Worm (Caenorhabditis elegans) whole organism, young adult: ENCODE data around the gene msp-45.
A peak's percentile ranks its signal among the peaks of the same experiment; 100 is the strongest.

Source experiments
- B0035.1 ChIP-seq: sonication (generic microtip); optimal IDR thresholded peaks from 2 replicates; lab custom pipeline; 2016; ENCODE audit warnings: missing genetic modification characterization, mild to moderate bottlenecking, missing compliant biosample characterization, missing genotype, missing genetic modification reagents
- B0336.3 ChIP-seq: fragments of 200-800 bp; sonication (Bioruptor generic); IDR thresholded peaks from 2 replicates; pipeline ENCODE4 v1.3.6; 2022; ENCODE audit warnings: missing genetic modification characterization, missing compliant biosample characterization
- F23B12.7 ChIP-seq: sonication (generic microtip); optimal IDR thresholded peaks from 2 replicates; lab custom pipeline; 2017; ENCODE audit warnings: missing genetic modification characterization, mild to moderate bottlenecking, missing compliant biosample characterization, antibody characterized with exemption, moderate library complexity; ENCODE audit not compliant: insufficient read depth
- F37B4.10 ChIP-seq: fragments of 200-800 bp; sonication (Bioruptor generic); IDR thresholded peaks from 2 replicates; pipeline ENCODE4 v1.3.6; 2022; ENCODE audit warnings: missing genetic modification characterization, missing compliant biosample characterization
- K12H6.12 ChIP-seq: fragments of 200-800 bp; sonication (Bioruptor generic); optimal IDR thresholded peaks from 2 replicates; lab custom pipeline; 2018; ENCODE audit warnings: mild to moderate bottlenecking, missing genetic modification characterization, missing compliant biosample characterization
- Y53F4B.3 ChIP-seq: fragments of 200-800 bp; sonication (Bioruptor generic); IDR thresholded peaks from 2 replicates; pipeline ENCODE4 v1.3.6; 2022; ENCODE audit warnings: missing genetic modification reagents, missing genetic modification characterization, missing compliant biosample characterization
- atf-7 ChIP-seq: sonication (generic microtip); optimal IDR thresholded peaks from 2 replicates; lab custom pipeline; 2017; ENCODE audit warnings: mild to moderate bottlenecking, missing genetic modification characterization, missing compliant biosample characterization
- attf-5 ChIP-seq: fragments of 200-800 bp; sonication (Bioruptor generic); optimal IDR thresholded peaks from 2 replicates; lab custom pipeline; 2018; ENCODE audit warnings: mild to moderate bottlenecking, missing genetic modification characterization, missing compliant biosample characterization
- bed-2 ChIP-seq: fragments of 200-800 bp; sonication (Bioruptor generic); IDR thresholded peaks from 2 replicates; pipeline ENCODE4 v1.3.6; 2022; ENCODE audit warnings: missing genetic modification reagents, missing genetic modification characterization, missing compliant biosample characterization
- cebp-1 ChIP-seq, 2 experiments: fragments of 200-800 bp in 1 of 2; sonication (Bioruptor generic) in 1 of 2; sonication (generic microtip) in 1 of 2; IDR thresholded peaks in 1 of 2; optimal IDR thresholded peaks in 1 of 2; 2 replicates each; pipeline versions ENCODE4 v1.3.6 to Lab custom; 2017 to 2022; ENCODE audit warnings: missing compliant biosample characterization in 2 of 2, missing genetic modification characterization in 2 of 2, mild to moderate bottlenecking in 1 of 2, missing genetic modification reagents in 1 of 2, moderate library complexity in 1 of 2
- ceh-58 ChIP-seq: fragments of 200-800 bp; sonication (Bioruptor generic); IDR thresholded peaks from 2 replicates; pipeline ENCODE4 v1.3.6; 2022; ENCODE audit warnings: missing genetic modification characterization, missing compliant biosample characterization
- ceh-91 ChIP-seq: fragments of 200-800 bp; sonication (Bioruptor generic); IDR thresholded peaks from 2 replicates; pipeline ENCODE4 v1.3.6; 2022; ENCODE audit warnings: missing genetic modification reagents, missing genetic modification characterization, missing compliant biosample characterization
- chd-7 ChIP-seq: sonication (generic microtip); optimal IDR thresholded peaks from 2 replicates; lab custom pipeline; 2016; ENCODE audit warnings: mild to moderate bottlenecking, missing genetic modification characterization, moderate library complexity, missing compliant biosample characterization
- dpff-1 ChIP-seq: sonication (generic microtip); optimal IDR thresholded peaks from 2 replicates; lab custom pipeline; 2017; ENCODE audit warnings: mild to moderate bottlenecking, missing genetic modification characterization, missing compliant biosample characterization
- dpl-1 ChIP-seq: fragments of 150-350 bp; optimal IDR thresholded peaks from 2 replicates; lab custom pipeline; 2014; ENCODE audit warnings: missing biosample characterization, missing genetic modification reagents, missing genetic modification characterization
- efl-1 ChIP-seq: fragments of 150-350 bp; optimal IDR thresholded peaks from 2 replicates; lab custom pipeline; 2014; ENCODE audit warnings: missing biosample characterization, missing genetic modification reagents, missing genetic modification characterization
- egl-44 ChIP-seq: fragments of 200-800 bp; sonication (Bioruptor generic); IDR thresholded peaks from 2 replicates; pipeline ENCODE4 v1.3.6; 2022; ENCODE audit warnings: missing genetic modification reagents, missing genetic modification characterization, missing compliant biosample characterization
- egrh-3 ChIP-seq: fragments of 200-800 bp; sonication (Bioruptor generic); IDR thresholded peaks from 2 replicates; pipeline ENCODE4 v1.3.6; 2022; ENCODE audit warnings: missing genetic modification reagents, missing genetic modification characterization, missing compliant biosample characterization
- ekl-4 ChIP-seq: fragments of 200-800 bp; sonication (Bioruptor generic); IDR thresholded peaks from 2 replicates; pipeline ENCODE4 v1.3.6; 2022; ENCODE audit warnings: missing genetic modification reagents, missing genetic modification characterization, missing compliant biosample characterization
- him-1 ChIP-seq: sonication (generic microtip); optimal IDR thresholded peaks from 2 replicates; lab custom pipeline; 2016; ENCODE audit warnings: missing genotype, missing genetic modification reagents, missing genetic modification characterization, missing compliant biosample characterization
- hlh-26 ChIP-seq: fragments of 200-800 bp; sonication (Bioruptor generic); conservative IDR thresholded peaks from 2 replicates; pipeline ENCODE4 v1.3.6; 2022; ENCODE audit warnings: missing genetic modification reagents, missing genetic modification characterization, missing compliant biosample characterization
- hmg-1.2 ChIP-seq: fragments of 200-800 bp; sonication (Bioruptor generic); IDR thresholded peaks from 2 replicates; pipeline ENCODE4 v1.3.6; 2022; ENCODE audit warnings: missing genetic modification reagents, missing genetic modification characterization, missing compliant biosample characterization
- hrde-1 ChIP-seq: sonication (generic microtip); optimal IDR thresholded peaks from 2 replicates; lab custom pipeline; 2016; ENCODE audit warnings: missing genetic modification characterization, mild to moderate bottlenecking, missing compliant biosample characterization, moderate library complexity, missing genotype, missing genetic modification reagents, borderline replicate concordance
- hsf-1 ChIP-seq: fragments of 200-800 bp; sonication (Bioruptor generic); IDR thresholded peaks from 2 replicates; pipeline ENCODE4 v1.3.6; 2022; ENCODE audit warnings: missing genetic modification reagents, missing genetic modification characterization, missing compliant biosample characterization
- let-607 ChIP-seq, 2 experiments: fragments of 200-800 bp in 1 of 2; sonication (Bioruptor generic) in 1 of 2; sonication (generic microtip) in 1 of 2; optimal IDR thresholded peaks; 2 replicates each; lab custom pipeline; 2016 to 2018; ENCODE audit warnings: mild to moderate bottlenecking in 2 of 2, missing compliant biosample characterization in 2 of 2, missing genetic modification characterization in 2 of 2, moderate library complexity in 2 of 2, missing genotype in 1 of 2
- lin-40 ChIP-seq: sonication (generic microtip); optimal IDR thresholded peaks from 2 replicates; lab custom pipeline; 2016; ENCODE audit warnings: missing genetic modification characterization, mild to moderate bottlenecking, missing compliant biosample characterization, missing genotype, missing genetic modification reagents
- lir-1 ChIP-seq: fragments of 200-800 bp; sonication (Bioruptor generic); conservative IDR thresholded peaks from 2 replicates; pipeline ENCODE4 v1.3.6; 2022; ENCODE audit warnings: missing genetic modification reagents, missing genetic modification characterization, missing compliant biosample characterization
- lsl-1 ChIP-seq: fragments of 200-800 bp; sonication (Bioruptor generic); optimal IDR thresholded peaks from 2 replicates; lab custom pipeline; 2018; ENCODE audit warnings: mild to moderate bottlenecking, missing genetic modification characterization, moderate library complexity, missing compliant biosample characterization
- madf-6 ChIP-seq: fragments of 200-800 bp; sonication (Bioruptor generic); IDR thresholded peaks from 2 replicates; pipeline ENCODE4 v1.3.6; 2022; ENCODE audit warnings: missing genetic modification reagents, missing genetic modification characterization, missing compliant biosample characterization
- madf-8 ChIP-seq: fragments of 200-800 bp; sonication (Bioruptor generic); conservative IDR thresholded peaks from 2 replicates; pipeline ENCODE4 v1.3.6; 2022; ENCODE audit warnings: missing genetic modification reagents, missing genetic modification characterization, missing compliant biosample characterization
- mcd-1 ChIP-seq: fragments of 200-800 bp; sonication (Bioruptor generic); IDR thresholded peaks from 2 replicates; pipeline ENCODE4 v1.3.6; 2022; ENCODE audit warnings: missing genetic modification reagents, missing genetic modification characterization, missing compliant biosample characterization
- nfya-1 ChIP-seq: sonication (generic microtip); optimal IDR thresholded peaks from 2 replicates; lab custom pipeline; 2017; ENCODE audit warnings: antibody characterized with exemption, missing compliant biosample characterization, missing genetic modification characterization, borderline replicate concordance; ENCODE audit not compliant: insufficient read depth
- nfyb-1 ChIP-seq: fragments of 200-800 bp; sonication (Bioruptor generic); IDR thresholded peaks from 2 replicates; pipeline ENCODE4 v1.3.6; 2022; ENCODE audit warnings: missing genetic modification reagents, missing genetic modification characterization, missing compliant biosample characterization
- nhr-80 ChIP-seq: sonication (generic microtip); optimal IDR thresholded peaks from 2 replicates; lab custom pipeline; 2016; ENCODE audit warnings: missing genetic modification characterization, missing compliant biosample characterization
- pbrm-1 ChIP-seq: fragments of 200-800 bp; sonication (Bioruptor generic); IDR thresholded peaks from 2 replicates; pipeline ENCODE4 v1.3.6; 2022; ENCODE audit warnings: missing genetic modification reagents, missing genetic modification characterization, missing compliant biosample characterization
- pha-4 ChIP-seq: fragments of 150-350 bp; sonication (generic microtip); optimal IDR thresholded peaks from 2 replicates; lab custom pipeline; 2014; ENCODE audit warnings: missing biosample characterization, missing genetic modification reagents, missing genetic modification characterization
- snpc-4 ChIP-seq, 5 experiments: fragments of 150-350 bp in 1 of 5; sonication (generic microtip) in 4 of 5; optimal IDR thresholded peaks; 2 replicates each; lab custom pipeline; 2014 to 2018; ENCODE audit warnings: missing genetic modification characterization in 5 of 5, missing biosample characterization in 3 of 5, antibody characterized with exemption in 2 of 5, mild to moderate bottlenecking in 2 of 5, missing compliant biosample characterization in 2 of 5, missing genotype in 2 of 5, moderate library complexity in 2 of 5, missing genetic modification reagents in 1 of 5
- somi-1 ChIP-seq: fragments of 200-800 bp; sonication (Bioruptor generic); optimal IDR thresholded peaks from 2 replicates; lab custom pipeline; 2018; ENCODE audit warnings: mild to moderate bottlenecking, missing genetic modification characterization, missing compliant biosample characterization
- tbp1 ChIP-seq: fragments of 200-800 bp; sonication (Bioruptor generic); optimal IDR thresholded peaks from 2 replicates; lab custom pipeline; 2018; ENCODE audit warnings: mild to moderate bottlenecking, missing genetic modification characterization, missing compliant biosample characterization
- tlf-1 ChIP-seq: fragments of 200-800 bp; sonication (Bioruptor generic); optimal IDR thresholded peaks from 2 replicates; lab custom pipeline; 2018; ENCODE audit warnings: mild to moderate bottlenecking, missing genetic modification characterization, missing compliant biosample characterization
- unc-62 ChIP-seq: fragments of 150-350 bp; optimal IDR thresholded peaks from 2 replicates; lab custom pipeline; 2014; ENCODE audit warnings: missing biosample characterization, missing genetic modification reagents, missing genetic modification characterization
- ztf-22 ChIP-seq: fragments of 200-800 bp; sonication (Bioruptor generic); optimal IDR thresholded peaks from 2 replicates; lab custom pipeline; 2018; ENCODE audit warnings: mild to moderate bottlenecking, missing genetic modification characterization, moderate library complexity, missing compliant biosample characterization

Gene msp-45

DNA sequence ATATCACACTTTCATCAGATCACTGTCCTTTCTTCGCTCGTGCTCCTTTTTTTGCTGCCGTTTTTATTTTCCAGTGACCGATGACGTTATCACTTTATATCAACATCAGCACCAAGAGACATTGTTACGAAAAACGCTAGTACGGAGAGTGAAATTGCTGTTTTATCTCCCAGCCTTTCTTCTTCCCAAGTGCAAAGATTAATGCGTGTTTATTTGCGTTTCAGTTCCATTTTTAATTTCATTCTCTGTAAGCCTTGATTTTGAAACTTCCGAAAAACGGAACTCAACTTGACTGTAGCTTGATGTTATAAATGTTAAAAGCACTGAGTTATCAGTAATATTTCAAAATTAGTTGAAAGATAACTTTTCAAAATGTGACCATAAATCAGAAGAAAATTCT, 30.0 kb upstream of the msp-45 start:
- TF ChIP-seq nhr-80 (tag; lab: Kevin White, UChicago) (peak; percentile 40), efl-1 (no peak)
- TF ChIP-seq, all 124 proteins: peak for 1

DNA sequence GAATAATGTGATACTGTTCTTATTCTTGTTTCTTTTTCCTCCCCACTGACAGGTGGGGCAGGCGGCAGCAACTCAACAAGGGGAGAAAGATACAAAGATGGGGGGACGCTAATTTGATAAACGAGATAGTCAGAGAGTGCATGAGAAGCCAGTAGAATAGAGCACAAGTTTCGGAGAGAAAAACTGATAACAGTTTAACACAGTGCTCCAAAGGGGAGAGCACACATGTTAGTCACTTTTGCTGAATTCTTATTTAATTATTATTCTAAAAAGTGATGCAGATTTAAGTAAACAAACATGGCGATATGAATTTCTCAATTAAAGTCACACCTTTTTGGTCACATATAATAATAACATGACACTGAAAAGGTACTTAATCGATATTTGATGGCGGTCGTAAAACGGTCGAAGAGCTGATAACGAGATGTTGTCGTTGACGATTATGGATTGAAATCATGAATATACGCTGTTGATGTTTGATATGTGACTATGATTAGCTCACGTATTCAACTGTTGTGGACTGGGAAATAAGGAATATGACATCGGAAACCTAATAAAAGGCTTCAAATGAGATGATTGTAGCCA, 29.2 kb upstream of the msp-45 start:
- TF ChIP-seq F37B4.10 (GFP tag; lab: Robert Waterston, UW) (no peak), cebp-1 (GFP tag; IDR thresholded peaks at IDR 0.05; lab: Robert Waterston, UW) (no peak), cebp-1 (tag; optimal IDR thresholded peaks at IDR 0.05; lab: Kevin White, UChicago) (no peak), ceh-58 (GFP tag; lab: Robert Waterston, UW) (no peak), egrh-3 (GFP tag; lab: Robert Waterston, UW) (no peak), ceh-91 (GFP tag; lab: Robert Waterston, UW) (no peak), F23B12.7 (no peak), dpl-1 (no peak), pbrm-1 (GFP tag; lab: Robert Waterston, UW) (no peak), pha-4 (tag; lab: Kevin White, UChicago) (no peak), B0336.3 (GFP tag; lab: Robert Waterston, UW) (peak; percentile 30; the same call in 1 of the 2 replicates), hsf-1 (GFP tag; lab: Robert Waterston, UW) (no peak), atf-7 (tag; lab: Kevin White, UChicago) (no peak), lsl-1 (GFP tag; lab: Kevin White, UChicago) (no peak), nfyb-1 (GFP tag; lab: Robert Waterston, UW) (no peak), nhr-80 (tag; lab: Kevin White, UChicago) (peak; percentile 90), egl-44 (GFP tag; lab: Robert Waterston, UW) (no peak), lir-1 (GFP tag; lab: Robert Waterston, UW) (no peak), mcd-1 (GFP tag; lab: Robert Waterston, UW) (0 out of 2 replicates have a peak, but pooled peaks have one; percentile 5), nfya-1 (no peak), B0035.1 (no peak), chd-7 (no peak), madf-8 (GFP tag; lab: Robert Waterston, UW) (no peak), dpff-1 (no peak), snpc-4 (GFP tag; optimal IDR thresholded peaks at IDR 0.05; lab: Kevin White, UChicago) (no peak), snpc-4 (tag; optimal IDR thresholded peaks at IDR 0.05; lab: Kevin White, UChicago) (no peak), attf-5 (no peak), K12H6.12 (tag; lab: Kevin White, UChicago) (no peak), ztf-22 (GFP tag; lab: Kevin White, UChicago) (peak; percentile 44), hlh-26 (no peak), unc-62 (GFP tag; lab: Kevin White, UChicago) (peak; percentile 30), Y53F4B.3 (no peak)
- TF ChIP-seq, all 124 proteins: peak for 5

DNA sequence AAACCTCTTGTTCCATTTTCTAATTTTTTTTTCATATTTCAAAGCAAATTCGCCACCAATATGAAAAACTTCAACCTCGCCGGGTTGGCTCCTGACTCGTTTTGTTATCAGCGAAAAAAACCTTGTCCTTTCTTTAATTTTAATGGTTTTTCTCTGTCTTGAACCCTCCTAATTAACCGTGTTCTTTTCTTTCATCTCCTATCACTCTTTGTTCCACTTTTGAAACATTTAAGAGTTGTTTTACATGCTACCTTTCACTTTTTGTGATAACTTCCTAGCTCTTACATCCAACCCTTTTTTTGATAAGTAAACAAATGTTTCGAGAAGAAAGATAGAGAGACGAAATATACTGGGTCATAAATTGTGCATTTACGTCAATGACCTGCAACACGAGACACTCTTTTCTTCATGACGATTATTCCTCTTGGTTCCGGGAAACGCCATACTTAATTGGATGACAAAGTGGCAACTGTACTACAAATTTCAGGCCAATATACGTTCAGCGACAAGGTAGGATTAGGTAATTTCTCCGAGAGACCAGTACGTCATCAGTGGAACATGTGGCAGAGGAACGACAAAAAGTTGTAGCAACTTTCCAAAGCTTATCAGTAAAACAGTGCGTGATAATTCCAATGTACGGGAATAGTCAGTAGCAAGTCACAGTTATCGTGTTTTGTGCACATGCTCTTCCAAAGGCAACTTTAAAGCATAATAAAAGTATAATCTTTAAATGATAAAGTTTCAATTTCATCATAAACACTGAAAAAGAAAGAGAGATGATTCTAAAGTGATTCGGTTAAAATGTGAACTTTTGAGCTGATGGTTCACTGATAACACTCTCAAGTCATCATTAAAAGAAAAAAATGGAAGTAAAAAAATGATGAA, 28.0 kb upstream of the msp-45 start:
- TF ChIP-seq tbp1 (peak; percentile 8), nhr-80 (tag; lab: Kevin White, UChicago) (peak; percentile 71), atf-7 (tag; lab: Kevin White, UChicago) (peak; percentile 77), ztf-22 (GFP tag; lab: Kevin White, UChicago) (peak; percentile 83), ekl-4 (GFP tag; lab: Robert Waterston, UW) (no peak), lin-40 (tag; lab: Kevin White, UChicago) (no peak), hmg-1.2 (GFP tag; lab: Robert Waterston, UW) (0 out of 2 replicates have a peak, but pooled peaks have one; percentile 9), somi-1 (GFP tag; lab: Kevin White, UChicago) (no peak), let-607 (tag; optimal IDR thresholded peaks at IDR 0.05; lab: Kevin White, UChicago) (peak in 1 of 2 experiments; percentile 8), hrde-1 (no peak), bed-2 (GFP tag; lab: Robert Waterston, UW) (no peak), cebp-1 (GFP tag; IDR thresholded peaks at IDR 0.05; lab: Robert Waterston, UW) (0 out of 2 replicates have a peak, but pooled peaks have one; percentile 51), cebp-1 (tag; optimal IDR thresholded peaks at IDR 0.05; lab: Kevin White, UChicago) (peak; percentile 30), tlf-1 (GFP tag; lab: Kevin White, UChicago) (no peak), madf-6 (no peak), him-1 (tag; lab: Kevin White, UChicago) (no peak), B0336.3 (GFP tag; lab: Robert Waterston, UW) (no peak; the same call in 1 of the 2 replicates)
